Worm (Caenorhabditis elegans) whole organism, early embryonic: Measurements from ENCODE around the gene fbxc-42.
"Not testable (repeated sequence)": the region's sequence is repeated elsewhere in the genome, so short reads cannot be mapped to it uniquely, and the experiment has no call there.

Experiments used
- B0310.2 ChIP-seq: sonication (generic microtip); optimal IDR thresholded peaks from 2 replicates; lab custom pipeline; 2016; ENCODE audit warnings: mild to moderate bottlenecking, missing genetic modification characterization, missing compliant biosample characterization
- F13C5.2 ChIP-seq: sonication (generic microtip); optimal IDR thresholded peaks from 2 replicates; lab custom pipeline; 2017; ENCODE audit warnings: mild to moderate bottlenecking, missing genetic modification characterization, inconsistent platforms, missing compliant biosample characterization
- aly-1 ChIP-seq: sonication (generic microtip); optimal IDR thresholded peaks from 2 replicates; lab custom pipeline; 2016; ENCODE audit warnings: missing genetic modification characterization, missing compliant biosample characterization
- ama-1 ChIP-seq: fragments of 150-350 bp; optimal IDR thresholded peaks from 2 replicates; lab custom pipeline; 2014
- ceh-13 ChIP-seq: fragments of 200-800 bp; sonication (Bioruptor generic); optimal IDR thresholded peaks from 2 replicates; lab custom pipeline; 2018; ENCODE audit warnings: mild to moderate bottlenecking, missing genetic modification characterization, missing compliant biosample characterization
- ceh-36 ChIP-seq: sonication (generic microtip); optimal IDR thresholded peaks from 2 replicates; lab custom pipeline; 2016; ENCODE audit warnings: missing genetic modification characterization, inconsistent platforms, missing compliant biosample characterization
- ets-7 ChIP-seq: sonication (generic microtip); optimal IDR thresholded peaks from 2 replicates; lab custom pipeline; 2016; ENCODE audit warnings: missing genotype, missing genetic modification characterization, missing compliant biosample characterization
- flt-1 ChIP-seq: fragments of 200-800 bp; sonication (Bioruptor generic); IDR thresholded peaks from 2 replicates; pipeline ENCODE4 v1.3.6; 2022; ENCODE audit warnings: missing genetic modification characterization, missing compliant biosample characterization
- hmbx-1 ChIP-seq: sonication (generic microtip); optimal IDR thresholded peaks from 2 replicates; lab custom pipeline; 2016; ENCODE audit warnings: mild to moderate bottlenecking, missing genetic modification characterization, missing compliant biosample characterization
- hmg-4 ChIP-seq: fragments of 200-800 bp; sonication (Bioruptor generic); optimal IDR thresholded peaks from 2 replicates; lab custom pipeline; 2018; ENCODE audit warnings: mild to moderate bottlenecking, missing genetic modification characterization, missing compliant biosample characterization
- hnd-1 ChIP-seq: sonication (generic microtip); optimal IDR thresholded peaks from 2 replicates; lab custom pipeline; 2016; ENCODE audit warnings: missing genetic modification characterization, missing compliant biosample characterization
- pes-1 ChIP-seq: fragments of 200-800 bp; sonication (Bioruptor generic); IDR thresholded peaks from 2 replicates; pipeline ENCODE4 v1.3.6; 2022; ENCODE audit warnings: missing genetic modification reagents, missing genetic modification characterization, missing compliant biosample characterization
- scrt-1 ChIP-seq: fragments of 200-800 bp; sonication (Bioruptor generic); IDR thresholded peaks from 2 replicates; pipeline ENCODE4 v1.3.6; 2022; ENCODE audit warnings: missing genetic modification characterization, missing compliant biosample characterization
- sea-1 ChIP-seq: fragments of 200-800 bp; sonication (Bioruptor generic); conservative IDR thresholded peaks from 2 replicates; pipeline ENCODE4 v1.3.6; 2022; ENCODE audit warnings: missing genetic modification characterization, missing compliant biosample characterization
- tbx-11 ChIP-seq: fragments of 200-800 bp; sonication (Bioruptor generic); IDR thresholded peaks from 2 replicates; pipeline ENCODE4 v1.3.6; 2022; ENCODE audit warnings: missing genetic modification characterization, missing compliant biosample characterization
- tbx-37 ChIP-seq: fragments of 200-800 bp; sonication (Bioruptor generic); conservative IDR thresholded peaks from 2 replicates; pipeline ENCODE4 v1.3.6; 2022; ENCODE audit warnings: missing genetic modification reagents, missing genetic modification characterization, missing compliant biosample characterization
- tra-4 ChIP-seq: sonication (generic microtip); optimal IDR thresholded peaks from 2 replicates; lab custom pipeline; 2017; ENCODE audit warnings: missing genetic modification characterization, missing compliant biosample characterization

Gene fbxc-42

ce11 chrII:961961-962360 is 29.4 kb upstream of the fbxc-42 start, which contains the start of gene C32B5.13:
TSS of gene C32B5.13 (minus strand) at chrII:962061.
- TF ChIP-seq sea-1 (GFP tag; lab: Robert Waterston, UW) (no peak), scrt-1 (GFP tag; lab: Robert Waterston, UW) (no peak), ceh-36 (no peak), aly-1 (tag; lab: Kevin White, UChicago) (no peak)

- TF ChIP-seq F13C5.2; hmbx-1 (tag; lab: Kevin White, UChicago); ceh-36: not testable (repeated sequence)
Observed at ce11 chrII:966962-967361, 24.4 kb upstream of the fbxc-42 start, which contains the start of gene fbxc-18. TSS of gene fbxc-18 (minus strand) at chrII:967062.

ce11 chrII:968106-968505 is 23.3 kb upstream of the fbxc-42 start, which contains the start of gene C32B5.6:
TSS of gene C32B5.6 (plus strand) at chrII:968406.
- TF ChIP-seq F13C5.2; ceh-36; hmbx-1 (tag; lab: Kevin White, UChicago): not testable (repeated sequence)

- TF ChIP-seq F13C5.2 (no peak), tbx-11 (GFP tag; lab: Robert Waterston, UW) (no peak), tbx-37 (GFP tag; lab: Robert Waterston, UW) (no peak), B0310.2 (tag; lab: Kevin White, UChicago) (no peak), ceh-13 (no peak), sea-1 (GFP tag; lab: Robert Waterston, UW) (no peak), tra-4 (tag; lab: Kevin White, UChicago) (no peak), ets-7 (tag; lab: Kevin White, UChicago) (no peak)
Observed at ce11 chrII:972850-973249, 18.6 kb upstream of the fbxc-42 start, which contains the start of gene C32B5.15. TSS of gene C32B5.15 (minus strand) at chrII:972950.

DNA sequence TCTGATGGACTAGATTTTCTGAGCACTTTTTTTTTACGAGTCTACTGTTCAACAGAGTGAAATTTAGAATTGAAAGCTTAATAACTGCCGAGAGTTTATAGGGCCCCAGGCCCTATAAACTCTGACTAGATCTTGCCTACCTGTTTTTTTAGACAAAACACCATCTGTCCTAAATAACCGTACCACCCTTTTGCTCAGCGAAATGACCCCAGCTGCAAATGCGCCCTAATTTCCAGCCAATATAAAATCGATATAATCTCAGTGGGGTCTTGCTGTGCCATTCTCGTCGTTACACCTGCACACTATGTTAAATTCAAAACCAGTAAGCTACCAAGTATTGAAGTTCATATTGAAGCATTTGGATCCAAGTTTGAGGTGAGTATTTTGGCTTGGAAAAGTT is 17.4 kb upstream of the fbxc-42 start, which contains the start of gene fbxc-14:
Gene fbxc-14 (plus strand): TSS at position 301 of the 400 bp plus-strand sequence.
- no peak for TF ChIP-seq tbx-11 (GFP tag; lab: Robert Waterston, UW)

DNA sequence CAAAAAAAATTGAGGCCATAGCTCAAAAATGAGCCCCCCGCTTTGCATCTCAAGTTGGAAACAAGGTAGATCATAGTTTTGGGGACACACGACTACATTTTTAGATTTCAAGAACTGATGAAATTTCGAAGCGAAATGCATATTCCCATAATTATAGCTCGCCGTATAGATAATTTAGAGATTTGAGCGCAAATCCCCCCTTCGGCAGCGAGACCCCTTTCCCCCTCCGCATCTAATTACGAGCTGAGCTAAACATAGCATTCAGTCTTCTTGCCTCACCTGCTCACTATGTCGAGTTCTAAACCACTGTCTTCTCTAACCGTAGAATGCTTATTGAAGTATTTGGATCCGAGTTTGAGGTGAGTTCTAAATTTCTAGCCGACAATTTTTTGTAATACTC is 12.3 kb upstream of the fbxc-42 start, which contains the start of the genes fbxc-17 and fbxc-15:
Gene fbxc-17 (minus strand): TSS at position 101 of the 400 bp plus-strand sequence.
Gene fbxc-15 (plus strand): TSS at position 289 of the 400 bp plus-strand sequence.
- TF ChIP-seq ama-1 (lab: Kevin White, UChicago) (no peak), ceh-36 (no peak), B0310.2 (tag; lab: Kevin White, UChicago) (no peak), sea-1 (GFP tag; lab: Robert Waterston, UW) (no peak), ets-7 (tag; lab: Kevin White, UChicago) (no peak), scrt-1 (GFP tag; lab: Robert Waterston, UW) (no peak), pes-1 (GFP tag; lab: Robert Waterston, UW) (no peak), tra-4 (tag; lab: Kevin White, UChicago) (no peak), tbx-11 (GFP tag; lab: Robert Waterston, UW) (no peak), hmg-4 (no peak), flt-1 (GFP tag; lab: Robert Waterston, UW) (no peak), hmbx-1 (tag; lab: Kevin White, UChicago) (no peak), aly-1 (tag; lab: Kevin White, UChicago) (no peak), F13C5.2 (no peak), tbx-37 (GFP tag; lab: Robert Waterston, UW) (no peak), hnd-1 (tag; lab: Kevin White, UChicago) (no peak), ceh-13 (no peak)

DNA sequence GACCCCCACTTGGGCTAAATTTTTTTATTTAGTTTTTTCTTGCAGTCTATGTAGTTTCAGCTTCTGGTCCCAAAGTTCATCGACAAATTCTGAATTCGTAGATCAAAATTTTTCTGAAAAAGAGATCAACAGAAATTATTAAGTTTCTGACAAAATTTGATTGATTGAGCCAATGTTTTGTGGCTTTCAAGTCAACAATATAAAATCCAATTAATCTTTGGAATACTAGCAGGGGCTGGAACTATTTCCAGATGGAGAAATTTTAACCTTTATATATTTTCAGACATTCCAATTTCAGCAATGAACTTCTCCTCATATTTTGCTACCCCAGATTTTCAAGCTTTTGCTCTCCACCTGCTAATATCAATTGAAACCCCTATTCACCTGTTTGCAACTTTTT is 8.6 kb upstream of the fbxc-42 start, which contains the start of gene srh-274:
Gene srh-274 (plus strand): TSS at position 301 of the 400 bp plus-strand sequence.
- no peak for TF ChIP-seq flt-1 (GFP tag; lab: Robert Waterston, UW)
- no peak for TF ChIP-seq tbx-11 (GFP tag; lab: Robert Waterston, UW)
- TF ChIP-seq ama-1 (lab: Kevin White, UChicago) = no peak
- TF ChIP-seq ceh-13 = no peak
- no peak for TF ChIP-seq ceh-36
- no peak for TF ChIP-seq tra-4 (tag; lab: Kevin White, UChicago)
- TF ChIP-seq scrt-1 (GFP tag; lab: Robert Waterston, UW) = no peak
- no peak for TF ChIP-seq sea-1 (GFP tag; lab: Robert Waterston, UW)
- no peak for TF ChIP-seq hmbx-1 (tag; lab: Kevin White, UChicago)
- TF ChIP-seq F13C5.2 = no peak
- no peak for TF ChIP-seq tbx-37 (GFP tag; lab: Robert Waterston, UW)

ce11 chrII:985703-986102 is 5.7 kb upstream of the fbxc-42 start, which contains the start of gene fbxc-40:
TSS of gene fbxc-40 (plus strand) at chrII:986003.
- not testable (repeated sequence) for TF ChIP-seq sea-1, pes-1, tbx-11 (GFP tag; lab: Robert Waterston, UW)

DNA sequence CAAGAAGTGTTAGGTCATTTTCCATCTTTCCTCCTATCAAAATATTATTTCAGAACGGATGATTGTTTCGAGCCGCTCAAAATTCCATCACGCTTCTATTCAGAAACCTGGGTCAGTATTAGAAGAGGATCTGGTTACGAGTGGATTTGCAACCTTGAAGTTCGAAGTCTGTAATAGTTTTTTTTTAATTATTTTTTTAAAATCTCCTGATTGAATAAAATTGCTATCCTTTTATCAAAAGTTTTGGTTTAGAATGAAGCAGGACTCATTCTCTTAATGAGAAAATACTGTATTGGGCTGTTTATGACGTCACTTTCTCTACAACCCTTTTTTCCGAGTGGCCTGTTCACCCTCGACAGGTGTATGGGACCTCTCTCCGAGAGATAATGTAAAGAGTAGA is 3.0 kb upstream of the fbxc-42 start, which contains the start of gene fbxc-39:
Gene fbxc-39 (plus strand): TSS at position 301 of the 400 bp plus-strand sequence.
- TF ChIP-seq hnd-1 (tag; lab: Kevin White, UChicago) (no peak), flt-1 (GFP tag; lab: Robert Waterston, UW) (no peak), ets-7 (tag; lab: Kevin White, UChicago) (no peak), tbx-37 (GFP tag; lab: Robert Waterston, UW) (no peak)
